Fruit fly (Drosophila melanogaster) whole organism, wandering third instar larva: ENCODE measurements around the gene daed.

Source experiments
- Abd-B ChIP-seq: fragments of >200 bp; optimal IDR thresholded peaks from 2 replicates; lab custom pipeline; 2017; ENCODE audit warnings: missing biosample characterization, missing genetic modification characterization
- CG32264 ChIP-seq: fragments of 200-800 bp; sonication (Bioruptor generic); optimal IDR thresholded peaks from 2 replicates; lab custom pipeline; 2016; ENCODE audit warnings: missing biosample characterization, missing genetic modification characterization
- CG9705 ChIP-seq: fragments of 200-800 bp; sonication (Bioruptor generic); optimal IDR thresholded peaks from 2 replicates; lab custom pipeline; 2018; ENCODE audit warnings: missing biosample characterization, mild to moderate bottlenecking, missing genetic modification characterization
- CrebA ChIP-seq: fragments of 200-800 bp; sonication (Bioruptor generic); optimal IDR thresholded peaks from 2 replicates; lab custom pipeline; 2016; ENCODE audit warnings: missing biosample characterization, mild to moderate bottlenecking, missing genetic modification characterization, borderline replicate concordance
- Dfd ChIP-seq: fragments of >200 bp; optimal IDR thresholded peaks from 2 replicates; lab custom pipeline; 2017; ENCODE audit warnings: missing biosample characterization, missing genetic modification characterization
- Dif ChIP-seq: fragments of 200-275, 200-300 bp; sonication (Bioruptor generic); optimal IDR thresholded peaks from 2 replicates; lab custom pipeline; 2018; ENCODE audit warnings: missing biosample characterization, missing genetic modification characterization; ENCODE audit not compliant: partially characterized antibody
- GATAd ChIP-seq: sonication (Bioruptor generic); optimal IDR thresholded peaks from 2 replicates; lab custom pipeline; 2016; ENCODE audit warnings: missing biosample characterization, missing genetic modification characterization
- HLH106 ChIP-seq: fragments of 200-800 bp; optimal IDR thresholded peaks from 3 replicates; lab custom pipeline; 2019; ENCODE audit warnings: missing biosample characterization, mild to moderate bottlenecking, missing genetic modification characterization, moderate library complexity
- Hnf4 ChIP-seq: fragments of 200-800 bp; sonication (Bioruptor generic); optimal IDR thresholded peaks from 2 replicates; lab custom pipeline; 2016; ENCODE audit warnings: missing biosample characterization, mild to moderate bottlenecking, missing genetic modification characterization
- Hr78 ChIP-seq: fragments of >200 bp; optimal IDR thresholded peaks from 2 replicates; lab custom pipeline; 2017; ENCODE audit warnings: missing biosample characterization, missing genetic modification characterization
- Hr83 ChIP-seq: fragments of 200-300 bp; sonication (Bioruptor generic); optimal IDR thresholded peaks from 2 replicates; lab custom pipeline; 2016; ENCODE audit warnings: missing biosample characterization, mild to moderate bottlenecking, missing genetic modification characterization, moderate library complexity; ENCODE audit not compliant: poor library complexity, severe bottlenecking
- Jra ChIP-seq: sonication (Bioruptor generic); optimal IDR thresholded peaks from 2 replicates; lab custom pipeline; 2016; ENCODE audit warnings: missing biosample characterization, missing genetic modification characterization
- Mio ChIP-seq: sonication (Bioruptor generic); optimal IDR thresholded peaks from 2 replicates; lab custom pipeline; 2016; ENCODE audit warnings: missing biosample characterization, missing genetic modification characterization
- Myc ChIP-seq: fragments of >200 bp; optimal IDR thresholded peaks from 2 replicates; lab custom pipeline; 2017
- N ChIP-seq: fragments of >200 bp; optimal IDR thresholded peaks from 2 replicates; lab custom pipeline; 2018; ENCODE audit warnings: missing biosample characterization, missing external identifiers, missing genetic modification characterization
- OdsH ChIP-seq: fragments of 200-800 bp; sonication (Bioruptor generic); optimal IDR thresholded peaks from 2 replicates; lab custom pipeline; 2016; ENCODE audit warnings: missing biosample characterization, mild to moderate bottlenecking, missing genetic modification characterization
- Rel ChIP-seq, 2 experiments: fragments of 200-800 bp; sonication (Bioruptor generic) in 1 of 2; optimal IDR thresholded peaks; 2 replicates in 1 of 2; 3 replicates in 1 of 2; lab custom pipeline; 2016 to 2019; ENCODE audit warnings: mild to moderate bottlenecking in 2 of 2, missing biosample characterization in 2 of 2, missing genetic modification characterization in 2 of 2, moderate library complexity in 1 of 2
- Sp1 ChIP-seq: fragments of 200-800 bp; sonication (Bioruptor generic); optimal IDR thresholded peaks from 3 replicates; lab custom pipeline; 2019; ENCODE audit warnings: missing biosample characterization, mild to moderate bottlenecking, missing genetic modification characterization, moderate library complexity
- Vsx2 ChIP-seq: fragments of 200-300, 225-300 bp; sonication (Bioruptor generic); optimal IDR thresholded peaks from 2 replicates; lab custom pipeline; 2018; ENCODE audit warnings: missing biosample characterization, missing genetic modification characterization; ENCODE audit not compliant: partially characterized antibody
- br ChIP-seq: fragments of 200-800 bp; sonication (Bioruptor generic); optimal IDR thresholded peaks from 2 replicates; lab custom pipeline; 2016; ENCODE audit warnings: missing biosample characterization, missing genetic modification characterization
- brk ChIP-seq: fragments of 200-800 bp; sonication (Bioruptor generic); optimal IDR thresholded peaks from 2 replicates; lab custom pipeline; 2016; ENCODE audit warnings: missing biosample characterization, mild to moderate bottlenecking, missing genetic modification characterization
- dl ChIP-seq, 2 experiments: fragments of 175-275, 200-275 bp in 1 of 2; fragments of 200-275 bp in 1 of 2; sonication (Bioruptor generic); optimal IDR thresholded peaks; lab custom pipeline; 2018; ENCODE audit warnings: mild to moderate bottlenecking in 2 of 2, missing biosample characterization in 2 of 2, missing genetic modification characterization in 2 of 2, moderate library complexity in 2 of 2; ENCODE audit not compliant: partially characterized antibody in 2 of 2, insufficient read depth in 1 of 2
- dmrt93B ChIP-seq: fragments of 200-800 bp; sonication (Bioruptor generic); optimal IDR thresholded peaks from 2 replicates; lab custom pipeline; 2018; ENCODE audit warnings: missing biosample characterization, mild to moderate bottlenecking, missing genetic modification characterization
- dsf ChIP-seq: sonication (Bioruptor generic); optimal IDR thresholded peaks from 2 replicates; lab custom pipeline; 2016; ENCODE audit warnings: missing biosample characterization, missing genetic modification characterization, borderline replicate concordance
- ey ChIP-seq: fragments of 200-800 bp; sonication (Bioruptor generic); optimal IDR thresholded peaks from 2 replicates; lab custom pipeline; 2016; ENCODE audit warnings: missing biosample characterization, missing genetic modification characterization
- foxo ChIP-seq, 2 experiments: fragments of 200-800 bp; sonication (Bioruptor generic); optimal IDR thresholded peaks; 2 replicates in 1 of 2; 3 replicates in 1 of 2; lab custom pipeline; 2016 to 2017; ENCODE audit warnings: missing biosample characterization in 2 of 2, missing genetic modification characterization in 2 of 2
- fru ChIP-seq: fragments of 200-800 bp; sonication (Bioruptor generic); optimal IDR thresholded peaks from 3 replicates; lab custom pipeline; 2016; ENCODE audit warnings: missing biosample characterization, mild to moderate bottlenecking, missing genetic modification characterization
- h ChIP-seq: fragments of 200-800 bp; sonication (Bioruptor generic); optimal IDR thresholded peaks from 3 replicates; lab custom pipeline; 2016; ENCODE audit warnings: missing biosample characterization, mild to moderate bottlenecking, missing genetic modification characterization
- jim ChIP-seq: fragments of 175-275, 200-325 bp; sonication (Bioruptor generic); optimal IDR thresholded peaks from 2 replicates; lab custom pipeline; 2016; ENCODE audit warnings: missing biosample characterization, mild to moderate bottlenecking, missing genetic modification characterization
- lola ChIP-seq: fragments of >200 bp; optimal IDR thresholded peaks from 2 replicates; lab custom pipeline; 2017; ENCODE audit warnings: missing biosample characterization, missing genetic modification characterization
- pan ChIP-seq: fragments of >200 bp; optimal IDR thresholded peaks from 2 replicates; lab custom pipeline; 2017
- psq ChIP-seq: fragments of 200-800 bp; sonication (Bioruptor generic); optimal IDR thresholded peaks from 3 replicates; lab custom pipeline; 2017; ENCODE audit warnings: missing biosample characterization, mild to moderate bottlenecking, missing genetic modification characterization, moderate library complexity
- rgr ChIP-seq: fragments of 200-800 bp; sonication (Bioruptor generic); optimal IDR thresholded peaks from 3 replicates; lab custom pipeline; 2016; ENCODE audit warnings: missing biosample characterization, mild to moderate bottlenecking, missing genetic modification characterization
- sage ChIP-seq: fragments of 200-800 bp; sonication (Bioruptor generic); optimal IDR thresholded peaks from 2 replicates; lab custom pipeline; 2016; ENCODE audit warnings: missing biosample characterization, mild to moderate bottlenecking, missing genetic modification characterization
- sv ChIP-seq: fragments of 200-800 bp; sonication (Bioruptor generic); optimal IDR thresholded peaks from 3 replicates; lab custom pipeline; 2016; ENCODE audit warnings: missing biosample characterization, missing genetic modification characterization
- tai ChIP-seq: sonication (Bioruptor generic); optimal IDR thresholded peaks from 2 replicates; lab custom pipeline; 2016; ENCODE audit warnings: missing biosample characterization, missing genetic modification characterization
- usp ChIP-seq: fragments of >200 bp; optimal IDR thresholded peaks from 2 replicates; lab custom pipeline; 2017; ENCODE audit warnings: missing biosample characterization, missing genetic modification characterization
- woc ChIP-seq: sonication (Bioruptor generic); optimal IDR thresholded peaks from 2 replicates; lab custom pipeline; 2016; ENCODE audit warnings: missing biosample characterization, mild to moderate bottlenecking, missing genetic modification characterization

The daed gene

DNA sequence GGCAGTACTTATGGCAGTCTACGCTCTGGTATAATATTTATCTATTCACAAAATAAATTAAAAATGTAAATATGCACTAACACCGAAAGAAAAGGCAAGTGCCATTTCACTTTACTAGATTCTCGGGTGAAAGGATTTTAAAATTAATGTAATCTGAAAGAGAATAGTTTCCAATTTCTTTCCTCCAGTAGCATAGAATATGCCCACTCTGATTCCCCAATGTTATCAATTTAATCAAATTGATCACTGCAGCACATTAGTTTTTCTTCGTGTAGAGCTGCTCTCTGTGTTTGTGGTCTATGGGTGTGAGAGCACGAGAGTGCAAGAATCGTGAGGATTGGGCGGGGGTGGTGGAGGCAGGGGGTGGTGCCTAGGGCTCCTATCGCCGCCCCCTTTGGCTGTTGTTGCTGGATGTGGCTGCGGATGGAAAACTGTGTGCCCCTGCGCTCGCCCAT, 15.0 kb downstream of the daed start (continued):
- TF ChIP-seq brk (GFP tag; lab: Kevin White, UChicago): peak; percentile 47
- TF ChIP-seq usp (GFP tag; lab: Kevin White, UChicago): no peak

DNA sequence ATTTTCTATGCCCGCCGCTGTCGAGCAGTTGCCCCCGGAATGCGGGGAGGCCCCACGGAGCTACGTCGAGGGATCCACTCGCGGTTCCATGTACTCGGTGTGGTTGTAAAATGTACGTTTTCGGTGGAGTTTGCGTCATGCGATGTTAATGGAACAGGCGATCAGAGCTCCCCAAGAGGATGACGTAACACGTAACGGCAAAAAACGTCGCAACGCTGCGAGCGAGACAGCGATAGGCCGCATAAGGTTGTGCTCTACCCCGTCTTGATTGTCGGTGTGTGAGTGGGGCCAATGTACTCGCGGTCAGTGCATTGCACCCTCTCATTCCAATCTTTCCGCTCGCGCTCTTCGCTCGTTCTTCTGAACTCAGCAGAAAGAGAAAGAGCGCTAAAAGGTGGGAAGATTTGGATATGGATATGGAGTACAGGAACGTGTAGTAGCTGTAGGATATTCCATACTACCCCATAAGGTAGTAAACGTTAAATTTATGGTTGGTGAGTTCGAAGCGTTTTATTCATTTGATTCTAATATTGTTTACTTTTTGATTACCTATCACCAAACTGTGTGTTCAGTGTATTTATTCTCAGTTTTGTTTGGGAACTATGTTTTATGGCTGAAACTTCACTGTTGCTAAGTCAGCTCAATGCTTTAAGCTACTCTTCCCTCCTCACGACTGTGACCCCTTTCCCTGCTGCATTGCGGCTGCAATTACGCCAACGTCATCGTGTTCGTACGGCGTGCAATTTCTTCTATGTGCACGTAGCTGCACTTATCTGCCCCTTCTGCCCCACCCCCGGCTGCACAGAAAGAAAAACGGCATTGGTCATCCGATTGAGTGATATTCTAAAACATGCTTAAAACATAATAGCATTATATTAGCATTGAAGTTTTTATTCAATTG, 15.7 kb downstream of the daed start:
- TF ChIP-seq ey (GFP tag; lab: Kevin White, UChicago) (no peak), rgr (GFP tag; lab: Kevin White, UChicago) (peak; percentile 36), foxo (GFP tag; optimal IDR thresholded peaks at IDR 0.05; lab: Kevin White, UChicago) (no peak), fru (peak; percentile 59), Abd-B (GFP tag; lab: Kevin White, UChicago) (no peak), Sp1 (GFP tag; lab: Kevin White, UChicago) (no peak), sage (GFP tag; lab: Kevin White, UChicago) (peak; percentile 63), woc (GFP tag; lab: Kevin White, UChicago) (peak; percentile 52), Hr83 (GFP tag; lab: Kevin White, UChicago) (peak; percentile 93), Dif (peak; percentile 97), Myc (no peak), h (GFP tag; lab: Kevin White, UChicago) (peak; percentile 58), Jra (peak; percentile 63), OdsH (peak; percentile 20), jim (no peak), Rel (GFP tag; optimal IDR thresholded peaks at IDR 0.05; lab: Kevin White, UChicago) (no peak), Rel (tag; optimal IDR thresholded peaks at IDR 0.05; lab: Kevin White, UChicago) (peak; percentile 98), dl (GFP tag; optimal IDR thresholded peaks at IDR 0.05; lab: Kevin White, UChicago; ENCODE audit: insufficient read depth in 1 of 2, partially characterized antibody in 2 of 2) (peak; percentile 90 to 96), dmrt93B (GFP tag; lab: Kevin White, UChicago) (no peak), HLH106 (tag; lab: Kevin White, UChicago) (no peak), N (GFP tag; lab: Kevin White, UChicago) (no peak), Mio (GFP tag; lab: Kevin White, UChicago) (peak; percentile 35), tai (peak; percentile 97), CG9705 (no peak), usp (GFP tag; lab: Kevin White, UChicago) (no peak), sv (GFP tag; lab: Kevin White, UChicago) (no peak), pan (no peak), brk (GFP tag; lab: Kevin White, UChicago) (no peak), Hr78 (GFP tag; lab: Kevin White, UChicago) (no peak), br (GFP tag; lab: Kevin White, UChicago) (peak; percentile 52), CG32264 (GFP tag; lab: Kevin White, UChicago) (peak; percentile 36), GATAd (no peak), CrebA (GFP tag; lab: Kevin White, UChicago) (peak; percentile 94), Vsx2 (GFP tag; lab: Kevin White, UChicago) (peak; percentile 97), dsf (no peak), Hnf4 (GFP tag; lab: Kevin White, UChicago) (peak; percentile 75), lola (no peak), psq (GFP tag; lab: Kevin White, UChicago) (peak; percentile 91), Dfd (no peak)
- TF ChIP-seq, all 38 proteins: peak for 19
